Worm (Caenorhabditis elegans) whole organism, L4 larva: Measurements from ENCODE around the gene sre-14.

Experiments used
- F37D6.2 ChIP-seq: sonication (generic microtip); optimal IDR thresholded peaks from 2 replicates; lab custom pipeline; 2016; ENCODE audit warnings: mild to moderate bottlenecking, missing genetic modification characterization, missing compliant biosample characterization
- aha-1 ChIP-seq: fragments of 150-350 bp; peaks from one replicate; lab custom pipeline; 2014; ENCODE audit warnings: missing biosample characterization, missing genetic modification characterization
- dpl-1 ChIP-seq: fragments of 150-350 bp; optimal IDR thresholded peaks from 2 replicates; lab custom pipeline; 2014; ENCODE audit warnings: missing biosample characterization, missing genetic modification reagents, missing genetic modification characterization
- egl-27 ChIP-seq: sonication (generic microtip); optimal IDR thresholded peaks from 3 replicates; lab custom pipeline; 2017; ENCODE audit warnings: missing biosample characterization, missing genetic modification reagents, missing genetic modification characterization
- hlh-11 ChIP-seq: fragments of 200-800 bp; sonication (Bioruptor generic); optimal IDR thresholded peaks from 2 replicates; lab custom pipeline; 2018; ENCODE audit warnings: mild to moderate bottlenecking, missing genetic modification characterization, missing compliant biosample characterization
- lin-39 ChIP-seq: fragments of 150-350 bp; optimal IDR thresholded peaks from 2 replicates; lab custom pipeline; 2014; ENCODE audit warnings: missing biosample characterization, missing genetic modification reagents, missing genetic modification characterization
- mdl-1 ChIP-seq, 2 experiments: fragments of 150-350 bp in 1 of 2; sonication (generic microtip) in 1 of 2; optimal IDR thresholded peaks; 2 replicates each; lab custom pipeline; 2014 to 2017; ENCODE audit warnings: missing biosample characterization in 2 of 2, missing genetic modification characterization in 2 of 2
- mep-1 ChIP-seq: fragments of 150-350 bp; sonication (generic microtip); optimal IDR thresholded peaks from 3 replicates; lab custom pipeline; 2014; ENCODE audit warnings: missing biosample characterization, missing genetic modification characterization
- nhr-11 ChIP-seq: fragments of 150-350 bp; optimal IDR thresholded peaks from 2 replicates; lab custom pipeline; 2014; ENCODE audit warnings: missing biosample characterization, missing genetic modification characterization
- nhr-237 ChIP-seq: sonication (generic microtip); optimal IDR thresholded peaks from 2 replicates; lab custom pipeline; 2017; ENCODE audit warnings: missing biosample characterization, missing genetic modification characterization
- nhr-6 ChIP-seq: fragments of 150-350 bp; optimal IDR thresholded peaks from 2 replicates; lab custom pipeline; 2014; ENCODE audit warnings: missing biosample characterization, missing genetic modification characterization
- nhr-77 ChIP-seq: fragments of 150-350 bp; optimal IDR thresholded peaks from 2 replicates; lab custom pipeline; 2014; ENCODE audit warnings: missing biosample characterization, missing genetic modification characterization
- pqm-1 ChIP-seq: sonication (generic microtip); optimal IDR thresholded peaks from 2 replicates; lab custom pipeline; 2017; ENCODE audit warnings: missing biosample characterization, missing genetic modification characterization
- snpc-1.2 ChIP-seq: fragments of 200-800 bp; sonication (Bioruptor generic); IDR thresholded peaks from 2 replicates; pipeline ENCODE4 v1.3.6; 2022; ENCODE audit warnings: missing genetic modification reagents, missing genetic modification characterization, missing compliant biosample characterization

DNA sequence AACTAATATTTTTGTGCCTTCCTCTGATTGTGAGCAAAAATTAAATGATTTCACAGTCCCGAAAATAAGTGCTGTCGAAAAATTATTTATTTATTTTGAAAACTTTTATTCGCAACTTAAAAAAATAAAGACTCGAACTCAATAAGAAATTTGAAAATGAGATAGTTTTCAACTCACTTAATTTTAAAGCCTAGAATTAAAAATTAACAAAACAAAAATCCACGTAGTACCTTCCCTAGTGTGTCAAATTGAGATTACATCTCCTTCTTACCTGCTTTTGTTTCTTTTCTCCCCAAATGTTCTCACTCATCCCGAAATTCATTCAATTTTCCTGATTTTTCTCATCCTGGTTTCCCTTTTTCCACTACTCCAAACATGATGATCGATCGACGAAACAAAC, 41.9 kb downstream of the sre-14 start, which contains the start of gene F35G2.5:
- TF ChIP-seq dpl-1 (GFP tag; lab: Kevin White, UChicago): no peak
- TF ChIP-seq egl-27 (tag; lab: Kevin White, UChicago): no peak
- TF ChIP-seq mdl-1 (tag; optimal IDR thresholded peaks at IDR 0.05; lab: Kevin White, UChicago): no peak
- TF ChIP-seq nhr-237 (tag; lab: Kevin White, UChicago): no peak
- no peak for TF ChIP-seq F37D6.2 (tag; lab: Kevin White, UChicago)
- TF ChIP-seq lin-39 (tag; lab: Kevin White, UChicago): no peak
- no peak for TF ChIP-seq nhr-6 (tag; lab: Kevin White, UChicago)
- no peak for TF ChIP-seq nhr-11 (tag; lab: Kevin White, UChicago)
- no peak for TF ChIP-seq aha-1 (tag; lab: Kevin White, UChicago)
- no peak for TF ChIP-seq mep-1 (tag; lab: Kevin White, UChicago)
- TF ChIP-seq snpc-1.2: no peak
- TF ChIP-seq nhr-77 (tag; lab: Kevin White, UChicago): no peak
- TF ChIP-seq hlh-11: no peak
- no peak for TF ChIP-seq pqm-1
